In genomic region chrV:10453466-10453865, ce11 we compare ENCODE assay signal across 5 worm cellular contexts.
A peak's percentile ranks its signal among the peaks of the same experiment; 100 is the strongest.
TF ChIP-seq lines count a peak whose summit lies in the region.

Gene Y32F6A.5, minus strand, starts transcription at chrV:10453605.

TF ChIP-seq in whole organism, L1 larva, 84 proteins besides CTCF, POLR2A, EP300 and RAD21:
- TF ChIP-seq rnt-1 (tag; optimal IDR thresholded peaks at IDR 0.05; lab: Kevin White, UChicago): peak; percentile 25
- TF ChIP-seq lin-14 (GFP tag; optimal IDR thresholded peaks at IDR 0.05; lab: Kevin White, UChicago): no peak
TF ChIP-seq in whole organism, L1 larva: peak in this region for 1.

TF ChIP-seq in whole organism, L2 larva, 48 proteins besides CTCF, POLR2A, EP300 and RAD21:
- TF ChIP-seq C34F6.9 (tag; optimal IDR thresholded peaks at IDR 0.05; lab: Kevin White, UChicago) (peak; percentile 26), dmd-4 (tag; optimal IDR thresholded peaks at IDR 0.05; lab: Kevin White, UChicago) (no peak), sma-9 (GFP tag; optimal IDR thresholded peaks at IDR 0.05; lab: Kevin White, UChicago) (peak; percentile 11), sma-9 (tag; optimal IDR thresholded peaks at IDR 0.05; lab: Kevin White, UChicago) (no peak)

TF ChIP-seq in whole organism, L3 larva, 47 proteins besides CTCF, POLR2A, EP300 and RAD21:
- TF ChIP-seq lin-39 (tag; optimal IDR thresholded peaks at IDR 0.05; lab: Kevin White, UChicago) (no peak), elt-2 (tag; optimal IDR thresholded peaks at IDR 0.05; lab: Kevin White, UChicago) (no peak), eor-1 (tag; optimal IDR thresholded peaks at IDR 0.05; lab: Kevin White, UChicago) (no peak), nhr-43 (tag; optimal IDR thresholded peaks at IDR 0.05; lab: Kevin White, UChicago; ENCODE audit: poor library complexity, severe bottlenecking) (no peak), nhr-76 (tag; optimal IDR thresholded peaks at IDR 0.05; lab: Kevin White, UChicago) (no peak), nfya-1 (tag; optimal IDR thresholded peaks at IDR 0.05; lab: Kevin White, UChicago; ENCODE audit: insufficient read depth) (peak; percentile 32)

TF ChIP-seq in whole organism, L4 larva, 104 proteins besides CTCF, POLR2A, EP300 and RAD21:
- TF ChIP-seq nhr-11 (tag; optimal IDR thresholded peaks at IDR 0.05; lab: Kevin White, UChicago) (peak; percentile 51), vab-7 (GFP tag; IDR thresholded peaks at IDR 0.05; lab: Robert Waterston, UW) (no peak), hlh-11 (tag; optimal IDR thresholded peaks at IDR 0.05; lab: Kevin White, UChicago) (peak; percentile 54), T26A8.4 (GFP tag; IDR thresholded peaks at IDR 0.05; lab: Robert Waterston, UW) (no peak), lsy-2 (tag; optimal IDR thresholded peaks at IDR 0.05; lab: Kevin White, UChicago) (peak in 1 of 2 experiments; percentile 2), ceh-20 (GFP tag; IDR thresholded peaks at IDR 0.05; lab: Robert Waterston, UW) (peak; percentile 65), unc-62 (GFP tag; optimal IDR thresholded peaks at IDR 0.05 in 1 of 2; lab: Kevin White, UChicago) (peak in 1 of 2 experiments; percentile 3), unc-62 (tag; optimal IDR thresholded peaks at IDR 0.05; lab: Kevin White, UChicago) (no peak), mes-2 (tag; optimal IDR thresholded peaks at IDR 0.05; lab: Kevin White, UChicago; ENCODE audit: poor library complexity, severe bottlenecking) (no peak), daf-16 (GFP tag; optimal IDR thresholded peaks at IDR 0.05; lab: Kevin White, UChicago) (peak in 1 of 2 experiments; percentile 74), daf-16 (tag; optimal IDR thresholded peaks at IDR 0.05; lab: Kevin White, UChicago) (no peak), mdt-29 (GFP tag; IDR thresholded peaks at IDR 0.05; lab: Robert Waterston, UW) (peak; percentile 71; the same call in 1 of the 2 replicates), hif-1 (tag; optimal IDR thresholded peaks at IDR 0.05; lab: Kevin White, UChicago) (peak in 1 of 2 experiments; percentile 24)

TF ChIP-seq in whole organism, young adult, 124 proteins besides CTCF, POLR2A, EP300 and RAD21:
- TF ChIP-seq hsf-1 (GFP tag; IDR thresholded peaks at IDR 0.05; lab: Robert Waterston, UW) (peak; percentile 64; the same call in 1 of the 2 replicates), rpc-1 (optimal IDR thresholded peaks at IDR 0.05; lab: Kevin White, UChicago) (no peak), rpc-1 (tag; optimal IDR thresholded peaks at IDR 0.05; lab: Kevin White, UChicago) (no peak), fkh-3 (tag; optimal IDR thresholded peaks at IDR 0.05; lab: Kevin White, UChicago) (no peak), dox-1 (GFP tag; IDR thresholded peaks at IDR 0.05; lab: Robert Waterston, UW) (0 out of 2 replicates have a peak, but pooled peaks have one; percentile 5), lsy-27 (tag; optimal IDR thresholded peaks at IDR 0.05; lab: Kevin White, UChicago; ENCODE audit: borderline replicate concordance, insufficient read depth) (no peak), sdz-38 (tag; optimal IDR thresholded peaks at IDR 0.05; lab: Kevin White, UChicago) (no peak), dpl-1 (GFP tag; optimal IDR thresholded peaks at IDR 0.05; lab: Kevin White, UChicago) (no peak)
TF ChIP-seq in whole organism, young adult: peak in this region for 2.
